Worm (Caenorhabditis elegans) whole organism, midembryonic: ENCODE results near the gene sri-2.

Source experiments
- T22C8.4 ChIP-seq: fragments of 200-800 bp; sonication (Bioruptor generic); IDR thresholded peaks from 2 replicates; pipeline ENCODE4 v1.3.6; 2022; ENCODE audit warnings: missing genetic modification characterization, missing compliant biosample characterization
- klf-2 ChIP-seq: fragments of 200-800 bp; sonication (Bioruptor generic); conservative IDR thresholded peaks from 2 replicates; pipeline ENCODE4 v1.3.6; 2022; ENCODE audit warnings: missing genetic modification reagents, missing genetic modification characterization, missing compliant biosample characterization
- ztf-23 ChIP-seq: fragments of 200-800 bp; sonication (Bioruptor generic); IDR thresholded peaks from 2 replicates; pipeline ENCODE4 v1.3.6; 2022; ENCODE audit warnings: missing genetic modification reagents, missing genetic modification characterization, missing compliant biosample characterization

- TF ChIP-seq T22C8.4 (GFP tag; lab: Robert Waterston, UW) (no peak), klf-2 (GFP tag; lab: Robert Waterston, UW) (no peak), ztf-23 (no peak)
Measured at ce11 chrV:16007505-16007904, 42.5 kb upstream of the sri-2 start, which contains the start of gene str-231.
